Worm (Caenorhabditis elegans): ENCODE measurements around the gene glb-27.

DNA sequence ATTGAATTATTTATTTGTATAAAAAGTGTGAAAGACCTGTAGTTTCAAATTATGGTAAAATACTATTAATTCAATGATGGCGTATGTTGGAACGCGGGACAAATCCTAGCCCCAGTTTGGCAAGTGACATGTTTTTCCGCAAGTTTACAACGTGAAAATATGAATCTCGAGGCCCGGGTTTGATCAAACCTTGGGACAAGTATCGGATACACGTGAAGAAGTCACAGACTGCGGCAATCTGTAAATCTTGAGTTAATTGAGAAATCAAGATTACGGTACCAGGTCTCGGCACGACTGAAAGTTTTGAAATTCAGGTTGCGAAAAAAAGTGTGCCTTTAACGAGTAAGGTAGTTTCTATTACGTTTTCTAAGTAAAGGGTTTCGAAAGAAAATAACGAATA lies 27.0 kb upstream of the glb-27 start:
- TF ChIP-seq alr-1 (tag; optimal IDR thresholded peaks at IDR 0.05; ENCODE audit: borderline replicate concordance) (no peak), mdl-1 (tag; optimal IDR thresholded peaks at IDR 0.05) (no peak), lin-15B (tag; optimal IDR thresholded peaks at IDR 0.05) (no peak), fos-1 (tag; optimal IDR thresholded peaks at IDR 0.05) (no peak), jun-1 (tag; optimal IDR thresholded peaks at IDR 0.05) (no peak), lin-14 (GFP tag; optimal IDR thresholded peaks at IDR 0.05) (no peak), lin-35 (GFP tag; optimal IDR thresholded peaks at IDR 0.05) (no peak), snpc-4 (tag; optimal IDR thresholded peaks at IDR 0.05) (no peak), Y116A8C.19 (tag; optimal IDR thresholded peaks at IDR 0.05; ENCODE audit: borderline replicate concordance) (no peak), unc-62 (GFP tag; optimal IDR thresholded peaks at IDR 0.05) (no peak), elt-3 (tag; optimal IDR thresholded peaks at IDR 0.05) (no peak), fkh-8 (tag; optimal IDR thresholded peaks at IDR 0.05) (no peak), lin-39 (tag; optimal IDR thresholded peaks at IDR 0.05) (no peak), unc-86 (tag; optimal IDR thresholded peaks at IDR 0.05) (no peak)
